Fruit fly (Drosophila melanogaster) whole organism, embryonic: ENCODE results near the gene CG33281.

Source experiments
- Bgb ChIP-seq: fragments of 200-800 bp; sonication (Bioruptor generic); IDR thresholded peaks from 2 replicates; pipeline ENCODE4 v1.3.6; 2022; ENCODE audit warnings: missing biosample characterization, missing genetic modification characterization; ENCODE audit not compliant: partially characterized antibody
- CG10366 ChIP-seq: fragments of 200-800 bp; sonication (Bioruptor generic); IDR thresholded peaks from 2 replicates; pipeline ENCODE4 v1.3.6; 2022; ENCODE audit warnings: missing biosample characterization, missing genetic modification characterization
- CG10543 ChIP-seq: fragments of 200-800 bp; sonication (Bioruptor generic); optimal IDR thresholded peaks from 3 replicates; lab custom pipeline; 2017; ENCODE audit warnings: missing biosample characterization, mild to moderate bottlenecking, missing genetic modification characterization, moderate library complexity
- CG10654 ChIP-seq: fragments of 200-800 bp; sonication (Bioruptor generic); optimal IDR thresholded peaks from 2 replicates; lab custom pipeline; 2016; ENCODE audit warnings: missing biosample characterization, missing genetic modification characterization
- CG11695 ChIP-seq: fragments of 200-800 bp; sonication (Bioruptor generic); IDR thresholded peaks from 3 replicates; pipeline ENCODE4 v1.3.6; 2022; ENCODE audit warnings: missing biosample characterization, missing genetic modification characterization
- CG12219 ChIP-seq: fragments of 200-800 bp; sonication (Bioruptor generic); optimal IDR thresholded peaks from 3 replicates; lab custom pipeline; 2018; ENCODE audit warnings: missing biosample characterization, mild to moderate bottlenecking, missing genetic modification characterization
- CG12659 ChIP-seq: fragments of 200-800 bp; sonication (Bioruptor generic); optimal IDR thresholded peaks from 3 replicates; lab custom pipeline; 2017; ENCODE audit warnings: mild to moderate bottlenecking, missing biosample characterization, missing genetic modification reagents, missing genetic modification characterization
- CG16863 ChIP-seq: fragments of 200-800 bp; sonication (Bioruptor generic); optimal IDR thresholded peaks from 3 replicates; lab custom pipeline; 2016; ENCODE audit warnings: missing biosample characterization, missing genetic modification characterization
- CG17359 ChIP-seq: fragments of 200-800 bp; sonication (Bioruptor generic); optimal IDR thresholded peaks from 3 replicates; lab custom pipeline; 2018; ENCODE audit warnings: missing biosample characterization, mild to moderate bottlenecking, missing genetic modification characterization, moderate library complexity
- CG17568 ChIP-seq: fragments of 200-800 bp; sonication (Bioruptor generic); optimal IDR thresholded peaks from 2 replicates; lab custom pipeline; 2018; ENCODE audit warnings: missing biosample characterization, mild to moderate bottlenecking, missing genetic modification characterization, moderate library complexity
- CG18011 ChIP-seq: fragments of 200-800 bp; sonication (Bioruptor generic); optimal IDR thresholded peaks from 2 replicates; lab custom pipeline; 2017; ENCODE audit warnings: missing biosample characterization, missing genetic modification characterization, mild to moderate bottlenecking, moderate library complexity, missing genotype
- CG18764 ChIP-seq: fragments of 200-800 bp; sonication (Bioruptor generic); optimal IDR thresholded peaks from 3 replicates; lab custom pipeline; 2016; ENCODE audit warnings: missing biosample characterization, missing genetic modification characterization
- CG30020 ChIP-seq: fragments of 200-800 bp; optimal IDR thresholded peaks from 2 replicates; lab custom pipeline; 2019; ENCODE audit warnings: missing biosample characterization, mild to moderate bottlenecking, missing genetic modification characterization, moderate library complexity
- CG31365 ChIP-seq: fragments of 200-800 bp; sonication (Bioruptor generic); optimal IDR thresholded peaks from 2 replicates; lab custom pipeline; 2018; ENCODE audit warnings: missing biosample characterization, mild to moderate bottlenecking, missing genetic modification characterization
- CG31441 ChIP-seq: fragments of 200-800 bp; sonication (Bioruptor generic); IDR thresholded peaks from 2 replicates; pipeline ENCODE4 v1.3.6; 2022; ENCODE audit warnings: missing biosample characterization, missing genetic modification characterization
- CG32532 ChIP-seq: fragments of 200-800 bp; sonication (Bioruptor generic); IDR thresholded peaks from 2 replicates; pipeline ENCODE4 v1.3.6; 2022; ENCODE audit warnings: missing biosample characterization, missing genetic modification characterization
- CG4328 ChIP-seq: fragments of 200-800 bp; sonication (Bioruptor generic); optimal IDR thresholded peaks from 3 replicates; lab custom pipeline; 2017; ENCODE audit warnings: missing biosample characterization, missing genetic modification reagents, missing genetic modification characterization
- CG4360 ChIP-seq: fragments of 200-800 bp; sonication (Bioruptor generic); IDR thresholded peaks from 2 replicates; pipeline ENCODE4 v1.3.6; 2022; ENCODE audit warnings: missing biosample characterization, missing genetic modification characterization
- CG6175 ChIP-seq: fragments of 200-800 bp; sonication (Bioruptor generic); IDR thresholded peaks from 3 replicates; pipeline ENCODE4 v1.3.6; 2022; ENCODE audit warnings: missing biosample characterization, missing genetic modification characterization
- CG6254 ChIP-seq: fragments of 200-800 bp; sonication (Bioruptor generic); optimal IDR thresholded peaks from 3 replicates; lab custom pipeline; 2017; ENCODE audit warnings: mild to moderate bottlenecking, missing biosample characterization, missing genetic modification reagents, missing genetic modification characterization
- CG6813 ChIP-seq: fragments of 200-800 bp; sonication (Bioruptor generic); optimal IDR thresholded peaks from 2 replicates; lab custom pipeline; 2017; ENCODE audit warnings: missing biosample characterization, missing genetic modification characterization, mild to moderate bottlenecking, moderate library complexity, missing genetic modification reagents
- CG8924 ChIP-seq: fragments of 200-800 bp; optimal IDR thresholded peaks from 3 replicates; lab custom pipeline; 2019; ENCODE audit warnings: missing biosample characterization, mild to moderate bottlenecking, missing genetic modification characterization, moderate library complexity
- CG8944 ChIP-seq: fragments of 200-800 bp; sonication (Bioruptor generic); optimal IDR thresholded peaks from 3 replicates; lab custom pipeline; 2016; ENCODE audit warnings: missing biosample characterization, missing genetic modification characterization
- CG9727 ChIP-seq: fragments of 200-800 bp; sonication (Bioruptor generic); optimal IDR thresholded peaks from 3 replicates; lab custom pipeline; 2017; ENCODE audit warnings: missing biosample characterization, mild to moderate bottlenecking, missing genetic modification characterization
- CG9876 ChIP-seq: fragments of 200-800 bp; sonication (Bioruptor generic); optimal IDR thresholded peaks from 2 replicates; lab custom pipeline; 2016; ENCODE audit warnings: missing biosample characterization, missing genetic modification characterization
- D19A ChIP-seq: fragments of 200-800 bp; optimal IDR thresholded peaks from 3 replicates; lab custom pipeline; 2019; ENCODE audit warnings: missing biosample characterization, mild to moderate bottlenecking, missing genetic modification characterization, moderate library complexity
- HLH4C ChIP-seq: fragments of 200-800 bp; sonication (Bioruptor generic); IDR thresholded peaks from 3 replicates; pipeline ENCODE4 v1.3.6; 2022; ENCODE audit warnings: missing biosample characterization, missing genetic modification characterization; ENCODE audit not compliant: partially characterized antibody
- HmgD ChIP-seq: fragments of 200-800 bp; sonication (Bioruptor generic); optimal IDR thresholded peaks from 3 replicates; lab custom pipeline; 2016; ENCODE audit warnings: missing biosample characterization, missing genetic modification characterization
- Meics ChIP-seq: fragments of 200-800 bp; sonication (Bioruptor generic); optimal IDR thresholded peaks from 2 replicates; lab custom pipeline; 2017; ENCODE audit warnings: missing biosample characterization, mild to moderate bottlenecking, missing genetic modification characterization
- NFAT ChIP-seq: fragments of 200-800 bp; sonication (Bioruptor generic); IDR thresholded peaks from 2 replicates; pipeline ENCODE4 v1.3.6; 2022; ENCODE audit warnings: missing biosample characterization, missing genetic modification characterization
- Nf-YA ChIP-seq: fragments of 200-800 bp; sonication (Bioruptor generic); IDR thresholded peaks from 2 replicates; pipeline ENCODE4 v1.3.6; 2022; ENCODE audit warnings: missing biosample characterization, missing genetic modification characterization
- Optix ChIP-seq: fragments of 200-800 bp; sonication (Bioruptor generic); IDR thresholded peaks from 3 replicates; pipeline ENCODE4 v1.3.6; 2022; ENCODE audit warnings: missing biosample characterization, missing genetic modification characterization
- Poxn ChIP-seq: fragments of 200-800 bp; sonication (Bioruptor generic); IDR thresholded peaks from 2 replicates; pipeline ENCODE4 v1.3.6; 2022; ENCODE audit warnings: missing biosample characterization, missing genetic modification characterization
- ab ChIP-seq: fragments of 200-800 bp; sonication (Bioruptor generic); optimal IDR thresholded peaks from 2 replicates; lab custom pipeline; 2016; ENCODE audit warnings: missing biosample characterization, missing genetic modification characterization
- dimm ChIP-seq: fragments of 200-800 bp; sonication (Bioruptor generic); IDR thresholded peaks from 2 replicates; pipeline ENCODE4 v1.3.6; 2022; ENCODE audit warnings: missing biosample characterization, missing genetic modification characterization
- dm ChIP-seq: fragments of 200-800 bp; sonication (Bioruptor generic); optimal IDR thresholded peaks from 3 replicates; lab custom pipeline; 2016; ENCODE audit warnings: missing biosample characterization, missing genetic modification characterization
- dmrt11E ChIP-seq: fragments of 200-800 bp; sonication (Bioruptor generic); optimal IDR thresholded peaks from 3 replicates; lab custom pipeline; 2018; ENCODE audit warnings: missing biosample characterization, mild to moderate bottlenecking, missing genetic modification characterization, moderate library complexity
- fu2 ChIP-seq: fragments of 200-800 bp; sonication (Bioruptor generic); optimal IDR thresholded peaks from 2 replicates; lab custom pipeline; 2016; ENCODE audit warnings: missing biosample characterization, missing genetic modification characterization
- grn ChIP-seq: fragments of 200-800 bp; sonication (Bioruptor generic); optimal IDR thresholded peaks from 3 replicates; lab custom pipeline; 2017; ENCODE audit warnings: missing biosample characterization, missing genetic modification characterization
- gsb ChIP-seq: fragments of 200-800 bp; sonication (Bioruptor generic); IDR thresholded peaks from 2 replicates; pipeline ENCODE4 v1.3.6; 2022; ENCODE audit warnings: missing biosample characterization, missing genetic modification characterization
- h ChIP-seq: fragments of >200 bp; optimal IDR thresholded peaks from 2 replicates; lab custom pipeline; 2017
- kay ChIP-seq: fragments of 200-800 bp; sonication (Bioruptor generic); optimal IDR thresholded peaks from 2 replicates; lab custom pipeline; 2016; ENCODE audit warnings: missing biosample characterization, missing genetic modification characterization
- knrl ChIP-seq: fragments of 200-800 bp; sonication (Bioruptor generic); IDR thresholded peaks from 3 replicates; pipeline ENCODE4 v1.3.6; 2022; ENCODE audit warnings: missing biosample characterization, missing genetic modification characterization; ENCODE audit not compliant: partially characterized antibody
- lilli ChIP-seq: fragments of 200-800 bp; sonication (Bioruptor generic); optimal IDR thresholded peaks from 3 replicates; lab custom pipeline; 2016; ENCODE audit warnings: missing biosample characterization, missing genetic modification characterization
- nau ChIP-seq: fragments of 200-800 bp; sonication (Bioruptor generic); optimal IDR thresholded peaks from 3 replicates; lab custom pipeline; 2017; ENCODE audit warnings: missing biosample characterization, mild to moderate bottlenecking, missing genetic modification characterization, missing genetic modification reagents
- pum ChIP-seq: fragments of 200-800 bp; sonication (Bioruptor generic); optimal IDR thresholded peaks from 2 replicates; lab custom pipeline; 2016; ENCODE audit warnings: missing biosample characterization, missing genetic modification characterization
- pzg ChIP-seq: fragments of 200-800 bp; sonication (Bioruptor generic); optimal IDR thresholded peaks from 3 replicates; lab custom pipeline; 2018; ENCODE audit warnings: missing biosample characterization, mild to moderate bottlenecking, missing genetic modification characterization, moderate library complexity
- rib ChIP-seq: fragments of 200-800 bp; sonication (Bioruptor generic); IDR thresholded peaks from 2 replicates; pipeline ENCODE4 v1.3.6; 2022; ENCODE audit warnings: missing biosample characterization, missing genetic modification characterization
- sens ChIP-seq: fragments of 200-800 bp; sonication (Bioruptor generic); peaks from one replicate; lab custom pipeline; 2016; ENCODE audit warnings: missing biosample characterization, missing genetic modification characterization
- sima ChIP-seq: fragments of 200-800 bp; sonication (Bioruptor generic); optimal IDR thresholded peaks from 2 replicates; lab custom pipeline; 2016; ENCODE audit warnings: missing biosample characterization, missing genetic modification characterization

The CG33281 gene

DNA sequence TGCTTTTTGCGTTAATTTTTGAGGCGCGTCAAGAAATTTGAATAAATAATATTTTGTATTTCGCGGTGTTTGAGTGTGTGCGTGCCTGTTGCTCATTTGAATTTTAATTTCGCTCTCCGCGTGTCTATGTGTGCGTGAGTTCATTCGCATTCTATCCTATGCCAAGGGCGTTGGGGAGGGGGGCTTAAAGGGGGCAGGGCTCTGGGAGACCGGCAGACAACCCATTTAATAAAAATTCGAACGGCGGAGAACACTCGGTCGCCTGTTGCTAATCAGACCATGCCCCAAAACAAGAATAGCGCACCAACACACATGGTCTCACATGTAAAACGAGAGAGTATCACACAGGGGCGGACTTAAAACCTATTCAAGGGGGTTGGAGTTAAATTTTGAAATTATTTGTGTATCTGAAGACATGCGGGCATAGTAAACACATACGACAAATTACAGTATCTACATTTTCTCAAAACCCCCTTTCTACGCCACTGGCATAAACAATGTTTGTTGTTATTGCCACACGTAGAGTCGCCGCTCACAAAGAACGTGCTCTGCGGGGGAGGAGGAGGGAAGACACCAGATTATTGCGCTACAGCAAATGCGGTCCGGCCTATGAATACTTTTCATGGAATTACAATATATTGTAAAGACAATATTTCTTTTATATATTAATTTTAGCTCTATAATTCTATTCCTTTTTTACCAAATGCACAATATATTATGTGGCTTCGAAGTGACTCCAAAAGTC is 22.1 kb upstream of the CG33281 start (continued):
- TF ChIP-seq HmgD (GFP tag; lab: Kevin White, UChicago) (peak; percentile 100), CG4328 (GFP tag; lab: Kevin White, UChicago) (peak; percentile 100), ab (GFP tag; lab: Kevin White, UChicago) (peak; percentile 100), knrl (peak; percentile 46; the same call in 2 of the 3 replicates), pzg (peak; percentile 64), CG11695 (peak; percentile 98), sens (GFP tag; lab: Kevin White, UChicago) (peak; percentile 100), CG16863 (peak; percentile 100), CG17568 (GFP tag; lab: Kevin White, UChicago) (peak; percentile 99), CG8944 (GFP tag; lab: Kevin White, UChicago) (peak; percentile 100), CG18764 (GFP tag; lab: Kevin White, UChicago) (peak; percentile 99), CG17359 (peak; percentile 100), CG6813 (peak; percentile 100), CG12659 (GFP tag; lab: Kevin White, UChicago) (peak; percentile 100), dm (GFP tag; lab: Kevin White, UChicago) (peak; percentile 100), sima (GFP tag; lab: Kevin White, UChicago) (peak; percentile 99), Bgb (GFP tag; lab: Robert Waterston, UW) (no peak), Poxn (GFP tag; lab: Robert Waterston, UW) (peak; percentile 99), CG6175 (peak; percentile 99), CG4360 (GFP tag; lab: Robert Waterston, UW) (peak; percentile 99), CG32532 (peak; percentile 100), CG10654 (GFP tag; lab: Kevin White, UChicago) (peak; percentile 99), CG31365 (tag; lab: Kevin White, UChicago) (peak; percentile 96), pum (GFP tag; lab: Kevin White, UChicago) (peak; percentile 99), CG31441 (GFP tag; lab: Robert Waterston, UW) (peak; percentile 99), rib (GFP tag; lab: Robert Waterston, UW) (peak; percentile 100), HLH4C (GFP tag; lab: Robert Waterston, UW) (0 out of 3 replicates have a peak, but pooled peaks have one; percentile 33), CG30020 (tag; lab: Kevin White, UChicago) (peak; percentile 90), gsb (GFP tag; lab: Robert Waterston, UW) (peak; percentile 99), Optix (peak; percentile 99), lilli (peak; percentile 100), kay (peak; percentile 99), NFAT (GFP tag; lab: Robert Waterston, UW) (peak; percentile 100), CG8924 (tag; lab: Kevin White, UChicago) (peak; percentile 100), h (no peak), grn (GFP tag; lab: Kevin White, UChicago) (peak; percentile 94), Meics (peak; percentile 100), CG9727 (peak; percentile 100), CG10543 (GFP tag; lab: Kevin White, UChicago) (peak; percentile 100), CG12219 (peak; percentile 100), dimm (peak; percentile 97), CG10366 (GFP tag; lab: Robert Waterston, UW) (peak; percentile 99), CG18011 (GFP tag; lab: Kevin White, UChicago) (peak; percentile 94), Nf-YA (peak; percentile 94), D19A (tag; lab: Kevin White, UChicago) (peak; percentile 98), CG9876 (GFP tag; lab: Kevin White, UChicago) (peak; percentile 100), fu2 (GFP tag; lab: Kevin White, UChicago) (peak; percentile 99), dmrt11E (tag; lab: Kevin White, UChicago) (peak; percentile 99), CG6254 (GFP tag; lab: Kevin White, UChicago) (peak; percentile 98), nau (GFP tag; lab: Kevin White, UChicago) (peak; percentile 99)
